Worm (Caenorhabditis elegans) whole organism, L3 larva: Measurements from ENCODE around the gene rnf-5.

Experiments
- ceh-28 ChIP-seq: fragments of 150-350 bp; optimal IDR thresholded peaks from 2 replicates; lab custom pipeline; 2014; ENCODE audit warnings: missing biosample characterization, missing genetic modification reagents, missing genetic modification characterization
- eor-1 ChIP-seq, 2 experiments: fragments of 150-350 bp; optimal IDR thresholded peaks; 2 replicates each; lab custom pipeline; 2014 to 2018; ENCODE audit warnings: missing biosample characterization in 2 of 2, missing genetic modification characterization in 2 of 2
- fos-1 ChIP-seq: fragments of 150-350 bp; optimal IDR thresholded peaks from 2 replicates; lab custom pipeline; 2014; ENCODE audit warnings: missing biosample characterization, missing genetic modification characterization
- mdl-1 ChIP-seq: fragments of 150-350 bp; optimal IDR thresholded peaks from 2 replicates; lab custom pipeline; 2014; ENCODE audit warnings: missing biosample characterization, missing genetic modification characterization
- nhr-25 ChIP-seq: sonication (generic microtip); optimal IDR thresholded peaks from 2 replicates; lab custom pipeline; 2017; ENCODE audit warnings: missing biosample characterization, missing genetic modification characterization
- ztf-4 ChIP-seq: fragments of 150-350 bp; optimal IDR thresholded peaks from 2 replicates; lab custom pipeline; 2014; ENCODE audit warnings: missing biosample characterization, missing genetic modification characterization

- TF ChIP-seq eor-1 (tag; optimal IDR thresholded peaks at IDR 0.05; lab: Kevin White, UChicago) (no peak), fos-1 (tag; lab: Kevin White, UChicago) (no peak), ceh-28 (no peak), ztf-4 (tag; lab: Kevin White, UChicago) (no peak), nhr-25 (no peak), mdl-1 (no peak)
Measured at ce11 chrIII:4194349-4195110, 27.9 kb upstream of the rnf-5 start.
